Fruit fly (Drosophila melanogaster) whole organism, embryonic: ENCODE results near the gene neur.
A peak's percentile ranks its signal among the peaks of the same experiment; 100 is the strongest.

Experiments
- Awh ChIP-seq: fragments of 200-800 bp; sonication (Bioruptor generic); IDR thresholded peaks from 2 replicates; pipeline ENCODE4, ENCODE4 v1.3.6; 2022; ENCODE audit warnings: missing biosample characterization, missing genetic modification characterization
- BtbVII ChIP-seq: fragments of 200-800 bp; sonication (Bioruptor generic); optimal IDR thresholded peaks from 3 replicates; lab custom pipeline; 2017; ENCODE audit warnings: missing biosample characterization, mild to moderate bottlenecking, missing genetic modification characterization
- CG1024 ChIP-seq: fragments of 200-800 bp; sonication (Bioruptor generic); IDR thresholded peaks from 2 replicates; pipeline ENCODE4 v1.3.6; 2022; ENCODE audit warnings: missing biosample characterization, missing genetic modification characterization
- CG10267 ChIP-seq: fragments of 200-800 bp; sonication (Bioruptor generic); optimal IDR thresholded peaks from 2 replicates; lab custom pipeline; 2018; ENCODE audit warnings: missing biosample characterization, mild to moderate bottlenecking, missing genetic modification characterization, moderate library complexity
- CG11456 ChIP-seq: fragments of 200-800 bp; sonication (Bioruptor generic); IDR thresholded peaks from 3 replicates; pipeline ENCODE4 v1.3.6; 2022; ENCODE audit warnings: missing biosample characterization, missing genetic modification characterization
- CG11696 ChIP-seq: fragments of 200-800 bp; sonication (Bioruptor generic); IDR thresholded peaks from 2 replicates; pipeline ENCODE4 v1.3.6; 2022; ENCODE audit warnings: missing biosample characterization, missing genetic modification characterization
- CG12744 ChIP-seq: fragments of 200-800 bp; sonication (Bioruptor generic); optimal IDR thresholded peaks from 2 replicates; lab custom pipeline; 2016; ENCODE audit warnings: missing biosample characterization, missing genetic modification characterization
- CG13287 ChIP-seq: fragments of 200-800 bp; sonication (Bioruptor generic); IDR thresholded peaks from 2 replicates; pipeline ENCODE4 v1.3.6; 2022; ENCODE audit warnings: missing biosample characterization, missing genetic modification characterization; ENCODE audit not compliant: partially characterized antibody
- CG13775 ChIP-seq: fragments of 200-800 bp; sonication (Bioruptor generic); optimal IDR thresholded peaks from 3 replicates; lab custom pipeline; 2017; ENCODE audit warnings: missing biosample characterization, mild to moderate bottlenecking, missing genetic modification characterization
- CG14441 ChIP-seq: fragments of 200-800 bp; sonication (Bioruptor generic); IDR thresholded peaks from 2 replicates; pipeline ENCODE4 v1.3.6; 2022; ENCODE audit warnings: missing biosample characterization, missing genetic modification characterization
- CG14667 ChIP-seq: fragments of 200-800 bp; sonication (Bioruptor generic); IDR thresholded peaks from 2 replicates; pipeline ENCODE4 v1.3.6; 2022; ENCODE audit warnings: missing biosample characterization, missing genetic modification characterization
- CG1602 ChIP-seq: fragments of 200-800 bp; sonication (Bioruptor generic); optimal IDR thresholded peaks from 3 replicates; lab custom pipeline; 2016; ENCODE audit warnings: missing biosample characterization, missing genetic modification characterization
- CG17829 ChIP-seq: fragments of 200-800 bp; optimal IDR thresholded peaks from 2 replicates; lab custom pipeline; 2019; ENCODE audit warnings: missing biosample characterization, mild to moderate bottlenecking, missing genetic modification characterization, moderate library complexity
- CG4282 ChIP-seq: fragments of 200-800 bp; sonication (Bioruptor generic); optimal IDR thresholded peaks from 2 replicates; lab custom pipeline; 2016; ENCODE audit warnings: missing biosample characterization, missing genetic modification characterization
- CG4854 ChIP-seq: fragments of 200-800 bp; sonication (Bioruptor generic); optimal IDR thresholded peaks from 2 replicates; lab custom pipeline; 2016; ENCODE audit warnings: missing biosample characterization, missing genetic modification characterization, inconsistent platforms
- Dfd ChIP-seq, 2 experiments: fragments of >200 bp; optimal IDR thresholded peaks; 2 replicates each; lab custom pipeline; 2017; ENCODE audit warnings: missing biosample characterization in 2 of 2, missing genetic modification characterization in 2 of 2
- Dll ChIP-seq: fragments of 200-800 bp; sonication (Bioruptor generic); IDR thresholded peaks from 4 replicates; pipeline ENCODE4 v1.3.6; 2022; ENCODE audit warnings: missing biosample characterization, missing genetic modification characterization; ENCODE audit not compliant: partially characterized antibody
- Drgx ChIP-seq: fragments of 200-800 bp; sonication (Bioruptor generic); IDR thresholded peaks from 2 replicates; pipeline ENCODE4 v1.3.6; 2022; ENCODE audit warnings: missing biosample characterization, missing genetic modification characterization
- H15 ChIP-seq: fragments of 200-800 bp; sonication (Bioruptor generic); IDR thresholded peaks from 3 replicates; pipeline ENCODE4 v1.3.6; 2022; ENCODE audit warnings: missing biosample characterization, missing genetic modification characterization
- HmgD ChIP-seq: fragments of 200-800 bp; sonication (Bioruptor generic); optimal IDR thresholded peaks from 3 replicates; lab custom pipeline; 2016; ENCODE audit warnings: missing biosample characterization, missing genetic modification characterization
- Hmx ChIP-seq: fragments of 200-800 bp; sonication (Bioruptor generic); optimal IDR thresholded peaks from 2 replicates; lab custom pipeline; 2016; ENCODE audit warnings: missing biosample characterization, missing genetic modification characterization
- Hr78 ChIP-seq, 2 experiments: fragments of 200-800 bp in 1 of 2; fragments of >200 bp in 1 of 2; sonication (Bioruptor generic) in 1 of 2; optimal IDR thresholded peaks; 2 replicates each; lab custom pipeline; 2017 to 2019; ENCODE audit warnings: missing biosample characterization in 2 of 2, missing genetic modification characterization in 2 of 2, mild to moderate bottlenecking in 1 of 2, moderate library complexity in 1 of 2
- Lim3 ChIP-seq: fragments of 200-800 bp; sonication (Bioruptor generic); IDR thresholded peaks from 2 replicates; pipeline ENCODE4 v1.3.6; 2022; ENCODE audit warnings: missing biosample characterization, missing genetic modification characterization
- NFAT ChIP-seq: fragments of 200-800 bp; sonication (Bioruptor generic); IDR thresholded peaks from 2 replicates; pipeline ENCODE4 v1.3.6; 2022; ENCODE audit warnings: missing biosample characterization, missing genetic modification characterization
- Side ChIP-seq: fragments of 200-800 bp; sonication (Bioruptor generic); optimal IDR thresholded peaks from 2 replicates; lab custom pipeline; 2016; ENCODE audit warnings: missing biosample characterization, missing genetic modification characterization
- Tbp ChIP-seq: fragments of >200 bp; optimal IDR thresholded peaks from 2 replicates; lab custom pipeline; 2018; ENCODE audit warnings: missing biosample characterization, missing genetic modification characterization
- Vsx1 ChIP-seq: fragments of 200-800 bp; sonication (Bioruptor generic); optimal IDR thresholded peaks from 2 replicates; lab custom pipeline; 2017; ENCODE audit warnings: missing biosample characterization, mild to moderate bottlenecking, missing genetic modification characterization, missing genetic modification reagents
- bab2 ChIP-seq: fragments of 200-800 bp; sonication (Bioruptor generic); optimal IDR thresholded peaks from 2 replicates; lab custom pipeline; 2016; ENCODE audit warnings: missing biosample characterization, missing genetic modification characterization
- bigmax ChIP-seq: fragments of 200-800 bp; sonication (Bioruptor generic); optimal IDR thresholded peaks from 2 replicates; lab custom pipeline; 2018; ENCODE audit warnings: missing biosample characterization, mild to moderate bottlenecking, missing genetic modification characterization
- cato ChIP-seq: fragments of 200-800 bp; sonication (Bioruptor generic); optimal IDR thresholded peaks from 2 replicates; lab custom pipeline; 2016; ENCODE audit warnings: missing biosample characterization, missing genetic modification characterization, borderline replicate concordance
- ftz-f1 ChIP-seq: fragments of 200-800 bp; sonication (Bioruptor generic); optimal IDR thresholded peaks from 2 replicates; lab custom pipeline; 2016; ENCODE audit warnings: missing biosample characterization, missing genetic modification characterization
- fu2 ChIP-seq: fragments of 200-800 bp; sonication (Bioruptor generic); optimal IDR thresholded peaks from 2 replicates; lab custom pipeline; 2016; ENCODE audit warnings: missing biosample characterization, missing genetic modification characterization
- gcm ChIP-seq: fragments of 200-800 bp; sonication (Bioruptor generic); optimal IDR thresholded peaks from 2 replicates; lab custom pipeline; 2019; ENCODE audit warnings: missing biosample characterization, mild to moderate bottlenecking, missing genetic modification characterization, moderate library complexity
- her ChIP-seq: fragments of 200-800 bp; sonication (Bioruptor generic); optimal IDR thresholded peaks from 2 replicates; lab custom pipeline; 2016; ENCODE audit warnings: missing biosample characterization, missing genetic modification characterization
- ind ChIP-seq: fragments of 200-800 bp; sonication (Bioruptor generic); optimal IDR thresholded peaks from 3 replicates; lab custom pipeline; 2016; ENCODE audit warnings: missing biosample characterization, missing genetic modification characterization
- jing ChIP-seq: fragments of 200-800 bp; sonication (Bioruptor generic); optimal IDR thresholded peaks from 2 replicates; lab custom pipeline; 2018; ENCODE audit warnings: missing biosample characterization, mild to moderate bottlenecking, missing genetic modification characterization
- lov ChIP-seq, 2 experiments: fragments of 200-800 bp in 1 of 2; fragments of >200 bp in 1 of 2; sonication (Bioruptor generic) in 1 of 2; IDR thresholded peaks in 1 of 2; optimal IDR thresholded peaks in 1 of 2; 2 replicates in 1 of 2; 3 replicates in 1 of 2; pipeline versions ENCODE4 v1.3.6 to Lab custom; 2017 to 2022; ENCODE audit warnings: missing biosample characterization in 1 of 2, missing genetic modification characterization in 1 of 2
- mam ChIP-seq: fragments of 200-800 bp; sonication (Bioruptor generic); optimal IDR thresholded peaks from 3 replicates; lab custom pipeline; 2016; ENCODE audit warnings: missing biosample characterization, missing genetic modification characterization
- mld ChIP-seq: fragments of 200-800 bp; sonication (Bioruptor generic); IDR thresholded peaks from 3 replicates; pipeline ENCODE4 v1.3.6; 2022; ENCODE audit warnings: missing biosample characterization, missing genetic modification characterization; ENCODE audit not compliant: partially characterized antibody
- pfk ChIP-seq: fragments of 200-800 bp; sonication (Bioruptor generic); optimal IDR thresholded peaks from 2 replicates; lab custom pipeline; 2018; ENCODE audit warnings: missing biosample characterization, mild to moderate bottlenecking, missing genetic modification characterization, moderate library complexity
- phol ChIP-seq: fragments of 200-800 bp; sonication (Bioruptor generic); optimal IDR thresholded peaks from 3 replicates; lab custom pipeline; 2018; ENCODE audit warnings: missing biosample characterization, mild to moderate bottlenecking, missing genetic modification characterization, moderate library complexity
- ro ChIP-seq: fragments of 200-800 bp; sonication (Bioruptor generic); IDR thresholded peaks from 2 replicates; pipeline ENCODE4 v1.3.6; 2022; ENCODE audit warnings: missing biosample characterization, missing genetic modification characterization
- seq ChIP-seq: fragments of 200-800 bp; sonication (Bioruptor generic); IDR thresholded peaks from 2 replicates; pipeline ENCODE4 v1.3.6; 2022; ENCODE audit warnings: missing biosample characterization, missing genetic modification characterization
- sisA ChIP-seq: fragments of 200-800 bp; sonication (Bioruptor generic); IDR thresholded peaks from 2 replicates; pipeline ENCODE4 v1.3.6; 2022; ENCODE audit warnings: missing biosample characterization, missing genetic modification characterization
- slbo ChIP-seq: fragments of 200-800 bp; sonication (Bioruptor generic); IDR thresholded peaks from 2 replicates; pipeline ENCODE4 v1.3.6; 2022; ENCODE audit warnings: missing biosample characterization, missing genetic modification characterization
- slou ChIP-seq: fragments of 200-800 bp; sonication (Bioruptor generic); optimal IDR thresholded peaks from 3 replicates; lab custom pipeline; 2016; ENCODE audit warnings: missing biosample characterization, missing genetic modification characterization
- tap ChIP-seq: fragments of 200-800 bp; optimal IDR thresholded peaks from 3 replicates; lab custom pipeline; 2019; ENCODE audit warnings: missing biosample characterization, mild to moderate bottlenecking, missing genetic modification characterization, moderate library complexity
- tio ChIP-seq: fragments of 200-800 bp; sonication (Bioruptor generic); optimal IDR thresholded peaks from 2 replicates; lab custom pipeline; 2017; ENCODE audit warnings: missing biosample characterization, missing genetic modification characterization, inconsistent platforms
- twi ChIP-seq: fragments of 200-800 bp; optimal IDR thresholded peaks from 2 replicates; lab custom pipeline; 2019; ENCODE audit warnings: missing biosample characterization, mild to moderate bottlenecking, missing genetic modification characterization, moderate library complexity

The neur gene

dm6 chr3R:9055119-9056105 lies 16.1 kb upstream of the neur start (continued):
- TF ChIP-seq lov (optimal IDR thresholded peaks at IDR 0.05; lab: Kevin White, UChicago) (no peak), lov (GFP tag; IDR thresholded peaks at IDR 0.05; lab: Robert Waterston, UW) (no peak), sisA (no peak), ro (no peak), tap (tag; lab: Kevin White, UChicago) (peak; percentile 96), Dfd (GFP tag; optimal IDR thresholded peaks at IDR 0.05; lab: Kevin White, UChicago) (no peak), Dll (GFP tag; lab: Robert Waterston, UW) (no peak), CG10267 (tag; lab: Kevin White, UChicago) (peak; percentile 89), fu2 (GFP tag; lab: Kevin White, UChicago) (peak; percentile 69), HmgD (peak; percentile 1), Tbp (GFP tag; lab: Kevin White, UChicago) (no peak), CG14667 (GFP tag; lab: Robert Waterston, UW) (no peak), her (GFP tag; lab: Kevin White, UChicago) (peak; percentile 74), CG11456 (GFP tag; lab: Robert Waterston, UW) (no peak), tio (peak; percentile 89), CG14441 (no peak), seq (GFP tag; lab: Robert Waterston, UW) (no peak), Lim3 (GFP tag; lab: Robert Waterston, UW) (no peak), ftz-f1 (GFP tag; lab: Kevin White, UChicago) (no peak), Side (GFP tag; lab: Kevin White, UChicago) (peak; percentile 64), bigmax (GFP tag; lab: Kevin White, UChicago) (no peak), CG13775 (GFP tag; lab: Kevin White, UChicago) (peak; percentile 88), CG12744 (GFP tag; lab: Kevin White, UChicago) (peak; percentile 73), CG17829 (tag; lab: Kevin White, UChicago) (peak; percentile 94), phol (tag; lab: Kevin White, UChicago) (peak; percentile 94), Awh (GFP tag; lab: Robert Waterston, UW) (no peak), twi (peak; percentile 78), mld (GFP tag; lab: Robert Waterston, UW) (no peak), NFAT (GFP tag; lab: Robert Waterston, UW) (no peak), Vsx1 (GFP tag; lab: Kevin White, UChicago) (peak; percentile 70), CG4282 (GFP tag; lab: Kevin White, UChicago) (peak; percentile 62), CG1024 (GFP tag; lab: Robert Waterston, UW) (no peak), Hr78 (GFP tag; optimal IDR thresholded peaks at IDR 0.05; lab: Kevin White, UChicago) (peak in 1 of 2 experiments; percentile 72), slbo (GFP tag; lab: Robert Waterston, UW) (no peak), bab2 (GFP tag; lab: Kevin White, UChicago) (peak; percentile 85), Hmx (GFP tag; lab: Kevin White, UChicago) (peak; percentile 49), slou (GFP tag; lab: Kevin White, UChicago) (peak; percentile 58), gcm (GFP tag; lab: Kevin White, UChicago) (peak; percentile 92), jing (GFP tag; lab: Kevin White, UChicago) (peak; percentile 78), CG13287 (GFP tag; lab: Robert Waterston, UW) (no peak), cato (GFP tag; lab: Kevin White, UChicago) (peak; percentile 80), CG11696 (GFP tag; lab: Robert Waterston, UW) (no peak), pfk (GFP tag; lab: Kevin White, UChicago) (no peak), mam (GFP tag; lab: Kevin White, UChicago) (peak; percentile 74), ind (GFP tag; lab: Kevin White, UChicago) (peak; percentile 93), CG1602 (GFP tag; lab: Kevin White, UChicago) (peak; percentile 87), Drgx (GFP tag; lab: Robert Waterston, UW) (no peak), H15 (GFP tag; lab: Robert Waterston, UW) (no peak), BtbVII (GFP tag; lab: Kevin White, UChicago) (peak; percentile 96), CG4854 (GFP tag; lab: Kevin White, UChicago) (peak; percentile 86)
